Fruit fly (Drosophila melanogaster) whole organism, embryonic: ENCODE measurements around the gene velo.

Experiments
- CG11456 ChIP-seq: fragments of 200-800 bp; sonication (Bioruptor generic); IDR thresholded peaks from 3 replicates; pipeline ENCODE4 v1.3.6; 2022; ENCODE audit warnings: missing biosample characterization, missing genetic modification characterization
- CG12071 ChIP-seq: fragments of 200-800 bp; sonication (Bioruptor generic); optimal IDR thresholded peaks from 3 replicates; lab custom pipeline; 2018; ENCODE audit warnings: missing biosample characterization, mild to moderate bottlenecking, missing genetic modification characterization
- CG12391 ChIP-seq: fragments of 200-800 bp; sonication (Bioruptor generic); optimal IDR thresholded peaks from 3 replicates; lab custom pipeline; 2018; ENCODE audit warnings: missing biosample characterization, mild to moderate bottlenecking, missing genetic modification characterization, moderate library complexity
- CG12744 ChIP-seq: fragments of 200-800 bp; sonication (Bioruptor generic); optimal IDR thresholded peaks from 2 replicates; lab custom pipeline; 2016; ENCODE audit warnings: missing biosample characterization, missing genetic modification characterization
- CG12769 ChIP-seq: fragments of 200-800 bp; sonication (Bioruptor generic); optimal IDR thresholded peaks from 2 replicates; lab custom pipeline; 2019; ENCODE audit warnings: missing biosample characterization, mild to moderate bottlenecking, missing genetic modification characterization, moderate library complexity
- CG14441 ChIP-seq: fragments of 200-800 bp; sonication (Bioruptor generic); IDR thresholded peaks from 2 replicates; pipeline ENCODE4 v1.3.6; 2022; ENCODE audit warnings: missing biosample characterization, missing genetic modification characterization
- CG16813 ChIP-seq: fragments of 200-800 bp; sonication (Bioruptor generic); IDR thresholded peaks from 3 replicates; pipeline ENCODE4 v1.3.6; 2022; ENCODE audit warnings: missing biosample characterization, missing genetic modification characterization; ENCODE audit not compliant: partially characterized antibody
- CG17359 ChIP-seq: fragments of 200-800 bp; sonication (Bioruptor generic); optimal IDR thresholded peaks from 3 replicates; lab custom pipeline; 2018; ENCODE audit warnings: missing biosample characterization, mild to moderate bottlenecking, missing genetic modification characterization, moderate library complexity
- CG17385 ChIP-seq: fragments of 200-800 bp; sonication (Bioruptor generic); optimal IDR thresholded peaks from 3 replicates; lab custom pipeline; 2018; ENCODE audit warnings: missing biosample characterization, mild to moderate bottlenecking, missing genetic modification characterization
- CG2889 ChIP-seq: fragments of 200-800 bp; sonication (Bioruptor generic); IDR thresholded peaks from 3 replicates; pipeline ENCODE4 v1.3.6; 2022; ENCODE audit warnings: missing biosample characterization, missing genetic modification characterization
- CG30431 ChIP-seq: fragments of 200-800 bp; sonication (Bioruptor generic); optimal IDR thresholded peaks from 2 replicates; lab custom pipeline; 2017; ENCODE audit warnings: missing biosample characterization, missing genetic modification characterization
- CG33213 ChIP-seq: fragments of 200-800 bp; sonication (Bioruptor generic); optimal IDR thresholded peaks from 3 replicates; lab custom pipeline; 2016; ENCODE audit warnings: missing biosample characterization, missing genetic modification characterization
- CG4360 ChIP-seq: fragments of 200-800 bp; sonication (Bioruptor generic); IDR thresholded peaks from 2 replicates; pipeline ENCODE4 v1.3.6; 2022; ENCODE audit warnings: missing biosample characterization, missing genetic modification characterization
- CG5245 ChIP-seq: fragments of 200-800 bp; sonication (Bioruptor generic); optimal IDR thresholded peaks from 3 replicates; lab custom pipeline; 2016; ENCODE audit warnings: missing biosample characterization, missing genetic modification characterization
- CG6272 ChIP-seq: fragments of 200-800 bp; sonication (Bioruptor generic); IDR thresholded peaks from 2 replicates; pipeline ENCODE4 v1.3.6; 2022; ENCODE audit warnings: missing biosample characterization, missing genetic modification characterization
- CG6791 ChIP-seq: fragments of 200-800 bp; sonication (Bioruptor generic); IDR thresholded peaks from 3 replicates; pipeline ENCODE4 v1.3.6; 2022; ENCODE audit warnings: missing biosample characterization, missing genetic modification characterization; ENCODE audit not compliant: partially characterized antibody
- CG7745 ChIP-seq: fragments of 200-800 bp; sonication (Bioruptor generic); optimal IDR thresholded peaks from 2 replicates; lab custom pipeline; 2018; ENCODE audit warnings: missing biosample characterization, mild to moderate bottlenecking, missing genetic modification characterization, moderate library complexity
- CG8359 ChIP-seq: fragments of 200-800 bp; sonication (Bioruptor generic); optimal IDR thresholded peaks from 2 replicates; lab custom pipeline; 2017; ENCODE audit warnings: missing biosample characterization, mild to moderate bottlenecking, missing genetic modification characterization, borderline replicate concordance
- Camta ChIP-seq: fragments of 200-800 bp; sonication (Bioruptor generic); optimal IDR thresholded peaks from 2 replicates; lab custom pipeline; 2016; ENCODE audit warnings: missing biosample characterization, missing genetic modification characterization
- Chrac-16 ChIP-seq: fragments of 200-800 bp; sonication (Bioruptor generic); optimal IDR thresholded peaks from 3 replicates; lab custom pipeline; 2016; ENCODE audit warnings: missing biosample characterization, missing genetic modification characterization
- D ChIP-seq, 2 experiments: fragments of 200-800 bp in 1 of 2; fragments of >200 bp in 1 of 2; sonication (Bioruptor generic) in 1 of 2; optimal IDR thresholded peaks; 2 replicates in 1 of 2; 3 replicates in 1 of 2; lab custom pipeline; 2017; ENCODE audit warnings: mild to moderate bottlenecking in 1 of 2, missing biosample characterization in 1 of 2, missing genetic modification characterization in 1 of 2, missing genetic modification reagents in 1 of 2
- Deaf1 ChIP-seq: fragments of 200-800 bp; optimal IDR thresholded peaks from 3 replicates; lab custom pipeline; 2019; ENCODE audit warnings: missing biosample characterization, mild to moderate bottlenecking, missing genetic modification characterization, moderate library complexity
- Dfd ChIP-seq, 2 experiments: fragments of >200 bp; optimal IDR thresholded peaks; 2 replicates each; lab custom pipeline; 2017; ENCODE audit warnings: missing biosample characterization in 2 of 2, missing genetic modification characterization in 2 of 2
- Doc3 ChIP-seq: fragments of 200-800 bp; sonication (Bioruptor generic); IDR thresholded peaks from 3 replicates; pipeline ENCODE4 v1.3.6; 2022; ENCODE audit warnings: missing biosample characterization, missing genetic modification characterization; ENCODE audit not compliant: partially characterized antibody
- E2f1 ChIP-seq: fragments of 200-800 bp; sonication (Bioruptor generic); IDR thresholded peaks from 2 replicates; pipeline ENCODE4 v1.3.6; 2022; ENCODE audit warnings: missing biosample characterization, missing genetic modification characterization
- Fer3 ChIP-seq: fragments of 200-800 bp; sonication (Bioruptor generic); optimal IDR thresholded peaks from 2 replicates; lab custom pipeline; 2018; ENCODE audit warnings: missing biosample characterization, mild to moderate bottlenecking, missing genetic modification characterization, moderate library complexity
- Nf-YB ChIP-seq: fragments of 200-800 bp; sonication (Bioruptor generic); optimal IDR thresholded peaks from 3 replicates; lab custom pipeline; 2019; ENCODE audit warnings: missing biosample characterization, mild to moderate bottlenecking, missing genetic modification characterization, moderate library complexity
- Poxn ChIP-seq: fragments of 200-800 bp; sonication (Bioruptor generic); IDR thresholded peaks from 2 replicates; pipeline ENCODE4 v1.3.6; 2022; ENCODE audit warnings: missing biosample characterization, missing genetic modification characterization
- Scr ChIP-seq: fragments of 200-800 bp; sonication (Bioruptor generic); IDR thresholded peaks from 2 replicates; pipeline ENCODE4 v1.3.6; 2022; ENCODE audit warnings: missing biosample characterization, missing genetic modification characterization; ENCODE audit not compliant: partially characterized antibody
- Ssrp ChIP-seq: fragments of 200-800 bp; sonication (Bioruptor generic); optimal IDR thresholded peaks from 2 replicates; lab custom pipeline; 2018; ENCODE audit warnings: missing biosample characterization, mild to moderate bottlenecking, missing genetic modification characterization, moderate library complexity
- Taf1 ChIP-seq: fragments of 200-800 bp; sonication (Bioruptor generic); IDR thresholded peaks from 2 replicates; pipeline ENCODE4 v1.3.6; 2022; ENCODE audit warnings: missing biosample characterization, missing genetic modification characterization
- chm ChIP-seq: fragments of 200-800 bp; sonication (Bioruptor generic); IDR thresholded peaks from 2 replicates; pipeline ENCODE4 v1.3.6; 2022; ENCODE audit warnings: missing biosample characterization, missing genetic modification characterization
- crp ChIP-seq, 2 experiments: fragments of 200-800 bp; sonication (Bioruptor generic); optimal IDR thresholded peaks; 2 replicates in 1 of 2; 3 replicates in 1 of 2; lab custom pipeline; 2017; ENCODE audit warnings: missing biosample characterization in 2 of 2, missing genetic modification characterization in 2 of 2, mild to moderate bottlenecking in 1 of 2, moderate library complexity in 1 of 2
- danr ChIP-seq: fragments of 200-800 bp; sonication (Bioruptor generic); IDR thresholded peaks from 2 replicates; pipeline ENCODE4 v1.3.6; 2022; ENCODE audit warnings: missing biosample characterization, missing genetic modification characterization
- dmrt11E ChIP-seq: fragments of 200-800 bp; sonication (Bioruptor generic); optimal IDR thresholded peaks from 3 replicates; lab custom pipeline; 2018; ENCODE audit warnings: missing biosample characterization, mild to moderate bottlenecking, missing genetic modification characterization, moderate library complexity
- fd102C ChIP-seq: fragments of 200-800 bp; sonication (Bioruptor generic); optimal IDR thresholded peaks from 2 replicates; lab custom pipeline; 2018; ENCODE audit warnings: missing biosample characterization, mild to moderate bottlenecking, missing genetic modification characterization, moderate library complexity
- fu2 ChIP-seq: fragments of 200-800 bp; sonication (Bioruptor generic); optimal IDR thresholded peaks from 2 replicates; lab custom pipeline; 2016; ENCODE audit warnings: missing biosample characterization, missing genetic modification characterization
- gem ChIP-seq: fragments of 200-800 bp; sonication (Bioruptor generic); optimal IDR thresholded peaks from 2 replicates; lab custom pipeline; 2019; ENCODE audit warnings: missing biosample characterization, mild to moderate bottlenecking, missing genetic modification characterization, moderate library complexity
- h ChIP-seq: fragments of >200 bp; optimal IDR thresholded peaks from 2 replicates; lab custom pipeline; 2017
- pfk ChIP-seq: fragments of 200-800 bp; sonication (Bioruptor generic); optimal IDR thresholded peaks from 2 replicates; lab custom pipeline; 2018; ENCODE audit warnings: missing biosample characterization, mild to moderate bottlenecking, missing genetic modification characterization, moderate library complexity
- pita ChIP-seq: fragments of 200-800 bp; sonication (Bioruptor generic); optimal IDR thresholded peaks from 2 replicates; lab custom pipeline; 2017; ENCODE audit warnings: missing biosample characterization, mild to moderate bottlenecking, missing genetic modification characterization
- pnt ChIP-seq: fragments of 200-800 bp; sonication (Bioruptor generic); optimal IDR thresholded peaks from 3 replicates; lab custom pipeline; 2016; ENCODE audit warnings: missing biosample characterization, missing genetic modification characterization
- row ChIP-seq: fragments of 200-800 bp; sonication (Bioruptor generic); IDR thresholded peaks from 3 replicates; pipeline ENCODE4 v1.3.6; 2022; ENCODE audit warnings: missing biosample characterization, missing genetic modification characterization
- scrt ChIP-seq: fragments of 200-800 bp; sonication (Bioruptor generic); optimal IDR thresholded peaks from 2 replicates; lab custom pipeline; 2018; ENCODE audit warnings: missing biosample characterization, mild to moderate bottlenecking, missing genetic modification characterization, moderate library complexity
- seq ChIP-seq: fragments of 200-800 bp; sonication (Bioruptor generic); IDR thresholded peaks from 2 replicates; pipeline ENCODE4 v1.3.6; 2022; ENCODE audit warnings: missing biosample characterization, missing genetic modification characterization
- slou ChIP-seq: fragments of 200-800 bp; sonication (Bioruptor generic); optimal IDR thresholded peaks from 3 replicates; lab custom pipeline; 2016; ENCODE audit warnings: missing biosample characterization, missing genetic modification characterization
- so ChIP-seq: fragments of 200-800 bp; sonication (Bioruptor generic); IDR thresholded peaks from 3 replicates; pipeline ENCODE4 v1.3.6; 2022; ENCODE audit warnings: missing biosample characterization, missing genetic modification characterization
- tll ChIP-seq, 2 experiments: fragments of 200-800 bp in 1 of 2; fragments of >200 bp in 1 of 2; sonication (Bioruptor generic) in 1 of 2; optimal IDR thresholded peaks; 2 replicates each; lab custom pipeline; 2017 to 2019; ENCODE audit warnings: missing biosample characterization in 2 of 2, missing genetic modification characterization in 2 of 2, mild to moderate bottlenecking in 1 of 2, moderate library complexity in 1 of 2
- usp ChIP-seq: fragments of >200 bp; optimal IDR thresholded peaks from 2 replicates; lab custom pipeline; 2017; ENCODE audit warnings: missing biosample characterization, missing genetic modification characterization
- vvl ChIP-seq: fragments of 200-800 bp; sonication (Bioruptor generic); IDR thresholded peaks from 2 replicates; pipeline ENCODE4 v1.3.6; 2022; ENCODE audit warnings: missing biosample characterization, missing genetic modification characterization

The velo gene

dm6 chr3L:6747127-6747526, 5.4 kb downstream of the velo start (continued):
- TF ChIP-seq so (GFP tag; lab: Robert Waterston, UW) (0 out of 3 replicates have a peak, but pooled peaks have one; percentile 28), h (lab: Kevin White, UChicago) (no peak), crp (GFP tag; optimal IDR thresholded peaks at IDR 0.05; lab: Kevin White, UChicago) (peak in 1 of 2 experiments; percentile 61), E2f1 (peak; percentile 54), pnt (no peak), Doc3 (no peak), CG5245 (GFP tag; lab: Kevin White, UChicago) (peak; percentile 9), tll (GFP tag; optimal IDR thresholded peaks at IDR 0.05; lab: Kevin White, UChicago) (no peak), CG8359 (GFP tag; lab: Kevin White, UChicago) (no peak), CG14441 (peak; percentile 48), vvl (GFP tag; lab: Robert Waterston, UW) (peak; percentile 94), Poxn (0 out of 2 replicates have a peak, but pooled peaks have one; percentile 12), seq (GFP tag; lab: Robert Waterston, UW) (no peak), pfk (GFP tag; lab: Kevin White, UChicago) (no peak), scrt (GFP tag; lab: Kevin White, UChicago) (no peak), slou (GFP tag; lab: Kevin White, UChicago) (no peak), Taf1 (no peak), CG17385 (GFP tag; lab: Kevin White, UChicago) (peak; percentile 97), CG12744 (GFP tag; lab: Kevin White, UChicago) (no peak), CG12391 (peak; percentile 56), dmrt11E (tag; lab: Kevin White, UChicago) (peak; percentile 34), Camta (GFP tag; lab: Kevin White, UChicago) (peak; percentile 3), Scr (GFP tag; lab: Robert Waterston, UW) (peak; percentile 51; the same call in 1 of the 2 replicates), CG6791 (GFP tag; lab: Robert Waterston, UW) (peak; percentile 78), Chrac-16 (GFP tag; lab: Kevin White, UChicago) (peak; percentile 18), Fer3 (tag; lab: Kevin White, UChicago) (peak; percentile 9), CG12769 (tag; lab: Kevin White, UChicago) (no peak), chm (GFP tag; lab: Robert Waterston, UW) (0 out of 2 replicates have a peak, but pooled peaks have one; percentile 56), gem (tag; lab: Kevin White, UChicago) (peak; percentile 65), CG17359 (tag; lab: Kevin White, UChicago) (peak; percentile 36), Deaf1 (tag; lab: Kevin White, UChicago) (no peak), CG4360 (GFP tag; lab: Robert Waterston, UW) (peak; percentile 46), row (GFP tag; lab: Robert Waterston, UW) (peak; percentile 91), CG6272 (GFP tag; lab: Robert Waterston, UW) (peak; percentile 55; the same call in 1 of the 2 replicates), fu2 (GFP tag; lab: Kevin White, UChicago) (peak; percentile 42), CG2889 (GFP tag; lab: Robert Waterston, UW) (0 out of 3 replicates have a peak, but pooled peaks have one; percentile 22), Ssrp (tag; lab: Kevin White, UChicago) (peak; percentile 29), CG16813 (GFP tag; lab: Robert Waterston, UW) (peak; percentile 29; the same call in 1 of the 3 replicates), CG30431 (no peak), D (optimal IDR thresholded peaks at IDR 0.05; lab: Kevin White, UChicago) (no peak), D (GFP tag; optimal IDR thresholded peaks at IDR 0.05; lab: Kevin White, UChicago) (no peak), pita (GFP tag; lab: Kevin White, UChicago) (no peak), fd102C (GFP tag; lab: Kevin White, UChicago) (no peak), CG33213 (GFP tag; lab: Kevin White, UChicago) (peak; percentile 50), usp (GFP tag; lab: Kevin White, UChicago) (no peak), CG7745 (tag; lab: Kevin White, UChicago) (no peak), CG12071 (GFP tag; lab: Kevin White, UChicago) (no peak), Nf-YB (peak; percentile 49), CG11456 (GFP tag; lab: Robert Waterston, UW) (peak; percentile 85), danr (GFP tag; lab: Robert Waterston, UW) (no peak), Dfd (GFP tag; optimal IDR thresholded peaks at IDR 0.05; lab: Kevin White, UChicago) (no peak)
